Fruit fly (Drosophila melanogaster): ENCODE results near the gene Polr3C.

Polr3C gene

dm6 chr3R:12448889-12449314, 11.3 kb upstream of the Polr3C start, which contains the start of gene CG18549 (continued):
- peak; percentile 100 for TF ChIP-seq nmo (GFP tag; optimal IDR thresholded peaks at IDR 0.05)
- peak; percentile 100 for TF ChIP-seq NfI (GFP tag; optimal IDR thresholded peaks at IDR 0.05)
- TF ChIP-seq CG4328 (GFP tag; optimal IDR thresholded peaks at IDR 0.05) = peak; percentile 99
- TF ChIP-seq Lhr (GFP tag; optimal IDR thresholded peaks at IDR 0.05) = peak; percentile 99
- TF ChIP-seq NK7.1 (GFP tag; optimal IDR thresholded peaks at IDR 0.05) = peak; percentile 99
- TF ChIP-seq CG17361 (GFP tag; IDR thresholded peaks at IDR 0.05) = peak; percentile 100
- TF ChIP-seq CG15073 (GFP tag; optimal IDR thresholded peaks at IDR 0.05) = peak; percentile 94
- peak; percentile 99 for TF ChIP-seq CG31441 (GFP tag; IDR thresholded peaks at IDR 0.05)
- peak; percentile 100 for TF ChIP-seq CG2120 (GFP tag; optimal IDR thresholded peaks at IDR 0.05)
- TF ChIP-seq nom (GFP tag; optimal IDR thresholded peaks at IDR 0.05) = peak; percentile 100
- peak; percentile 99 for TF ChIP-seq Gug (GFP tag; IDR thresholded peaks at IDR 0.05)
- TF ChIP-seq CG18764 (GFP tag; optimal IDR thresholded peaks at IDR 0.05) = peak; percentile 99
- peak; percentile 100 for TF ChIP-seq CG1233 (GFP tag; optimal IDR thresholded peaks at IDR 0.05)
- TF ChIP-seq ap (GFP tag; IDR thresholded peaks at IDR 0.05) = peak; percentile 100
- TF ChIP-seq CG5245 (GFP tag; optimal IDR thresholded peaks at IDR 0.05) = peak; percentile 100
- TF ChIP-seq lov (optimal IDR thresholded peaks at IDR 0.05) = no peak
- peak; percentile 100 for TF ChIP-seq lov (GFP tag; IDR thresholded peaks at IDR 0.05)
- peak; percentile 100 for TF ChIP-seq CG32767 (GFP tag; IDR thresholded peaks at IDR 0.05)
- peak; percentile 83 for TF ChIP-seq Sry-β (GFP tag; optimal IDR thresholded peaks at IDR 0.05)
- no peak for TF ChIP-seq sc (optimal IDR thresholded peaks at IDR 0.05)
- peak; percentile 100 for TF ChIP-seq sc (GFP tag; optimal IDR thresholded peaks at IDR 0.05)
- peak; percentile 100 for TF ChIP-seq CG17829 (tag; optimal IDR thresholded peaks at IDR 0.05)
- peak; percentile 100 for TF ChIP-seq Fer1 (GFP tag; optimal IDR thresholded peaks at IDR 0.05)
- peak; percentile 100 for TF ChIP-seq CG2875 (GFP tag; optimal IDR thresholded peaks at IDR 0.05)
- no peak for TF ChIP-seq pan (optimal IDR thresholded peaks at IDR 0.05)
- peak in 1 of 2 experiments; percentile 100 for TF ChIP-seq pan (GFP tag; optimal IDR thresholded peaks at IDR 0.05 in 1 of 2, IDR thresholded peaks at IDR 0.05 in 1 of 2)
- peak; percentile 99 for TF ChIP-seq cato (GFP tag; optimal IDR thresholded peaks at IDR 0.05; ENCODE audit: borderline replicate concordance)
- peak; percentile 100 for TF ChIP-seq Spps (tag; optimal IDR thresholded peaks at IDR 0.05)
- TF ChIP-seq Hmx (GFP tag; optimal IDR thresholded peaks at IDR 0.05) = peak; percentile 98
- TF ChIP-seq CG15011 (GFP tag; optimal IDR thresholded peaks at IDR 0.05) = peak; percentile 99
- TF ChIP-seq trem (tag; optimal IDR thresholded peaks at IDR 0.05) = peak; percentile 98
- peak; percentile 100 for TF ChIP-seq CG18619 (GFP tag; optimal IDR thresholded peaks at IDR 0.05)
- TF ChIP-seq her (GFP tag; optimal IDR thresholded peaks at IDR 0.05) = peak; percentile 97
- peak; percentile 99 for TF ChIP-seq kah (GFP tag; optimal IDR thresholded peaks at IDR 0.05)
- TF ChIP-seq CG12391 (tag; optimal IDR thresholded peaks at IDR 0.05) = peak; percentile 100
- peak; percentile 100 for TF ChIP-seq peb (GFP tag; IDR thresholded peaks at IDR 0.05)
- TF ChIP-seq CG4282 (GFP tag; optimal IDR thresholded peaks at IDR 0.05) = peak; percentile 96
- TF ChIP-seq inv (GFP tag; IDR thresholded peaks at IDR 0.05; ENCODE audit: partially characterized antibody) = peak; percentile 68
- peak; percentile 100 for TF ChIP-seq CG18262 (tag; optimal IDR thresholded peaks at IDR 0.05)
- peak; percentile 100 for TF ChIP-seq H2.0 (GFP tag; IDR thresholded peaks at IDR 0.05)
- peak; percentile 100 for TF ChIP-seq otp (GFP tag; IDR thresholded peaks at IDR 0.05)
- TF ChIP-seq CG10366 (GFP tag; IDR thresholded peaks at IDR 0.05) = peak; percentile 100
- TF ChIP-seq Fer3 (tag; optimal IDR thresholded peaks at IDR 0.05) = peak; percentile 100
- TF ChIP-seq CG3847 (GFP tag; IDR thresholded peaks at IDR 0.05) = peak; percentile 100
- peak; percentile 73 for TF ChIP-seq Kr (GFP tag; optimal IDR thresholded peaks at IDR 0.05)
- peak; percentile 100 for TF ChIP-seq MBD-R2 (GFP tag; IDR thresholded peaks at IDR 0.05)
- TF ChIP-seq ro (GFP tag; IDR thresholded peaks at IDR 0.05) = peak; percentile 99
- peak; percentile 99 for TF ChIP-seq org-1 (GFP tag; optimal IDR thresholded peaks at IDR 0.05)
- TF ChIP-seq yki (optimal IDR thresholded peaks at IDR 0.05) = no peak
- TF ChIP-seq Sox102F (GFP tag; optimal IDR thresholded peaks at IDR 0.05) = peak; percentile 100
- peak; percentile 100 for TF ChIP-seq corto (GFP tag; optimal IDR thresholded peaks at IDR 0.05)
- TF ChIP-seq E2f1 (GFP tag; IDR thresholded peaks at IDR 0.05) = peak; percentile 100
